Worm (Caenorhabditis elegans) whole organism, late embryonic: ENCODE data around the gene T05C7.5.

Experiments used
- hlh-15 ChIP-seq: sonication (generic microtip); optimal IDR thresholded peaks from 2 replicates; lab custom pipeline; 2016; ENCODE audit warnings: missing genetic modification characterization, missing compliant biosample characterization
- ttx-3 ChIP-seq: sonication (generic microtip); optimal IDR thresholded peaks from 2 replicates; lab custom pipeline; 2016; ENCODE audit warnings: missing genetic modification reagents, missing genetic modification characterization, missing compliant biosample characterization

ce11 chrIV:58818-59217 lies at the start of gene T05C7.5:
- TF ChIP-seq hlh-15 (tag; lab: Kevin White, UChicago) (no peak), ttx-3 (no peak)
